Fruit fly (Drosophila melanogaster): ENCODE data around the gene ND-75.

The ND-75 gene

DNA sequence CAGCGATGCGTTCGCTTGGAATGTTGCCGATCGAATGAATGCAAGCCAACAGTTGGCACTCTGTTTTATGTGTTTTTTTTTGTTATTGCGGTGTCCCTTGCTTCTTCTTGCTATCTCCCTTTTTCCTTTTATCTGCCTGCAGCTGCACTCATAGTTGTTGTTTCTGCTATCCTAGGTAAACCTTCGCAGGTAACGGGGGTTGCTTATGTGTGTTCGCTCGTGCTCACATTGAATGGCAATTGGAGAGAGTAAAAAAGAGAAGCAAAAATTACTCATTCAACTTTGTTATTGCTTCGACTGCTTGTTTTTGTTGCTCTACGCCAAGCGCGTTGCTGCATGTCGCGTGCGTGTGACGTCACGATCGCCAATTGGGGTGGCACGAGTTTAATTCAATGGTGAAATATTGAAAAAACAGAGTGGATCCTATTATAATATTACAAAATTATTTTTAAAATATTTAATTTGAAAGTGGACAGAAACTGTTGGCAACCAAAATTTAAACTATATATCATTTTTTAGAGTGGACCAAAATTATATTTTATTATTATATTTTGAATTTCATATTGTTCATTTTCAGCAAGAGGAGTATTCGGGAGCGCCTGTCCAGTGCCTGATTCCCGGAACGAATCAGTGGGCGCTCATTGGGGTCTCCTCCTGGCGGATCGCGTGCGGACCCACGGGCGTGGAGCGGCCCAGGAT, 20.0 kb upstream of the ND-75 start, which contains the start of gene Corp (continued):
- TF ChIP-seq cwo (GFP tag; optimal IDR thresholded peaks at IDR 0.05) (no peak), CG13775 (GFP tag; optimal IDR thresholded peaks at IDR 0.05) (no peak), oc (tag; optimal IDR thresholded peaks at IDR 0.05) (no peak), sima (GFP tag; optimal IDR thresholded peaks at IDR 0.05) (no peak), CG7372 (GFP tag; IDR thresholded peaks at IDR 0.05) (no peak), CG14860 (GFP tag; IDR thresholded peaks at IDR 0.05; ENCODE audit: partially characterized antibody) (no peak), B-H2 (GFP tag; optimal IDR thresholded peaks at IDR 0.05) (no peak), aop (GFP tag; IDR thresholded peaks at IDR 0.05) (no peak), chm (GFP tag; IDR thresholded peaks at IDR 0.05) (no peak), fd96Cb (tag; optimal IDR thresholded peaks at IDR 0.05) (peak; percentile 34), lbe (GFP tag; optimal IDR thresholded peaks at IDR 0.05) (no peak), fd3F (GFP tag; optimal IDR thresholded peaks at IDR 0.05) (peak; percentile 7), NK7.1 (GFP tag; optimal IDR thresholded peaks at IDR 0.05) (no peak), Atf-2 (GFP tag; optimal IDR thresholded peaks at IDR 0.05) (no peak), Fer3 (tag; optimal IDR thresholded peaks at IDR 0.05) (no peak), Sin3A (optimal IDR thresholded peaks at IDR 0.05) (no peak), ab (GFP tag; optimal IDR thresholded peaks at IDR 0.05) (no peak), Stat92E (GFP tag; optimal IDR thresholded peaks at IDR 0.05) (no peak), CG4424 (GFP tag; optimal IDR thresholded peaks at IDR 0.05) (peak; percentile 26), stc (GFP tag; IDR thresholded peaks at IDR 0.05) (peak; percentile 54), usp (GFP tag; optimal IDR thresholded peaks at IDR 0.05) (no peak), PHDP (tag; optimal IDR thresholded peaks at IDR 0.05) (peak; percentile 47), CG18764 (GFP tag; optimal IDR thresholded peaks at IDR 0.05) (no peak), CG16813 (GFP tag; IDR thresholded peaks at IDR 0.05; ENCODE audit: partially characterized antibody) (no peak), sug (tag; optimal IDR thresholded peaks at IDR 0.05) (no peak), ftz-f1 (GFP tag; optimal IDR thresholded peaks at IDR 0.05) (no peak), ttk (GFP tag; IDR thresholded peaks at IDR 0.05) (peak; percentile 34; the same call in 1 of the 2 replicates), gt (GFP tag; IDR thresholded peaks at IDR 0.05) (no peak), MTF-1 (GFP tag; optimal IDR thresholded peaks at IDR 0.05; ENCODE audit: borderline replicate concordance) (no peak), onecut (GFP tag; IDR thresholded peaks at IDR 0.05) (no peak), CG6813 (GFP tag; optimal IDR thresholded peaks at IDR 0.05) (no peak), CG7839 (tag; optimal IDR thresholded peaks at IDR 0.05) (peak; percentile 38), MBD-R2 (GFP tag; IDR thresholded peaks at IDR 0.05) (0 out of 2 replicates have a peak, but pooled peaks have one; percentile 7), Asciz (GFP tag; optimal IDR thresholded peaks at IDR 0.05) (peak; percentile 42), slp2 (GFP tag; optimal IDR thresholded peaks at IDR 0.05) (no peak), repo (GFP tag; optimal IDR thresholded peaks at IDR 0.05) (no peak), C15 (GFP tag; IDR thresholded peaks at IDR 0.05) (no peak), CG33557 (GFP tag; optimal IDR thresholded peaks at IDR 0.05) (no peak), CG18619 (GFP tag; optimal IDR thresholded peaks at IDR 0.05) (no peak), ase (GFP tag; IDR thresholded peaks at IDR 0.05) (no peak), CG11247 (GFP tag; IDR thresholded peaks at IDR 0.05) (no peak), ro (GFP tag; IDR thresholded peaks at IDR 0.05) (no peak), CG2678 (tag; optimal IDR thresholded peaks at IDR 0.05) (peak; percentile 42), Mes4 (GFP tag; optimal IDR thresholded peaks at IDR 0.05) (no peak), CG8290 (GFP tag; optimal IDR thresholded peaks at IDR 0.05) (no peak), CG8290 (tag; optimal IDR thresholded peaks at IDR 0.05) (no peak), fd102C (GFP tag; optimal IDR thresholded peaks at IDR 0.05) (no peak), unpg (GFP tag; optimal IDR thresholded peaks at IDR 0.05) (peak; percentile 62), CG8388 (GFP tag; optimal IDR thresholded peaks at IDR 0.05) (peak; percentile 37), Jarid2 (GFP tag; optimal IDR thresholded peaks at IDR 0.05) (no peak), ranshi (GFP tag; IDR thresholded peaks at IDR 0.05) (no peak; the same call in 1 of the 2 replicates)
